Worm (Caenorhabditis elegans): ENCODE results near the gene F11C1.7.
A peak's percentile ranks its signal among the peaks of the same experiment; 100 is the strongest.

Gene F11C1.7

ce11 chrX:12977451-12977850 is 11.7 kb upstream of the F11C1.7 start, which contains the start of gene F11C1.9:
F11C1.9 (minus strand) TSS chrX:12977551.
- TF ChIP-seq klf-2 (GFP tag; conservative IDR thresholded peaks at IDR 0.05) = no peak

ce11 chrX:12978569-12978968 is 10.6 kb upstream of the F11C1.7 start:
- TF ChIP-seq ref-1 (GFP tag; conservative IDR thresholded peaks at IDR 0.05) (no peak), ztf-23 (GFP tag; IDR thresholded peaks at IDR 0.05) (no peak), cog-1 (tag; optimal IDR thresholded peaks at IDR 0.05) (no peak), ztf-29 (GFP tag; IDR thresholded peaks at IDR 0.05) (no peak), med-1 (GFP tag; optimal IDR thresholded peaks at IDR 0.05; ENCODE audit: insufficient read depth) (no peak), klf-2 (GFP tag; conservative IDR thresholded peaks at IDR 0.05) (no peak), T22C8.4 (GFP tag; IDR thresholded peaks at IDR 0.05) (no peak), flt-1 (GFP tag; IDR thresholded peaks at IDR 0.05) (no peak), tab-1 (GFP tag; IDR thresholded peaks at IDR 0.05) (no peak)

ce11 chrX:12979747-12980146 is 9.4 kb upstream of the F11C1.7 start:
- TF ChIP-seq T22C8.4 (GFP tag; IDR thresholded peaks at IDR 0.05) (no peak), klf-2 (GFP tag; conservative IDR thresholded peaks at IDR 0.05) (no peak), ztf-23 (GFP tag; IDR thresholded peaks at IDR 0.05) (no peak), med-1 (GFP tag; optimal IDR thresholded peaks at IDR 0.05; ENCODE audit: insufficient read depth) (no peak), ref-1 (GFP tag; conservative IDR thresholded peaks at IDR 0.05) (no peak), cog-1 (tag; optimal IDR thresholded peaks at IDR 0.05) (no peak)

ce11 chrX:12981393-12981792 is 7.8 kb upstream of the F11C1.7 start, which contains the start of gene scav-4:
scav-4 (plus strand) TSS chrX:12981775.
- TF ChIP-seq T22C8.4 (GFP tag; IDR thresholded peaks at IDR 0.05) (no peak), ztf-29 (GFP tag; IDR thresholded peaks at IDR 0.05) (no peak), klf-2 (GFP tag; conservative IDR thresholded peaks at IDR 0.05) (no peak), ztf-23 (GFP tag; IDR thresholded peaks at IDR 0.05) (no peak), ref-1 (GFP tag; conservative IDR thresholded peaks at IDR 0.05) (no peak)

- TF ChIP-seq ref-1 (GFP tag; conservative IDR thresholded peaks at IDR 0.05) (no peak), T22C8.4 (GFP tag; IDR thresholded peaks at IDR 0.05) (no peak), ztf-23 (GFP tag; IDR thresholded peaks at IDR 0.05) (no peak)
Measured at ce11 chrX:12982725-12983124, 6.4 kb upstream of the F11C1.7 start.

- TF ChIP-seq T22C8.4 (GFP tag; IDR thresholded peaks at IDR 0.05) (no peak), ztf-23 (GFP tag; IDR thresholded peaks at IDR 0.05) (no peak), flt-1 (GFP tag; IDR thresholded peaks at IDR 0.05) (no peak), ref-1 (GFP tag; conservative IDR thresholded peaks at IDR 0.05) (no peak), cog-1 (tag; optimal IDR thresholded peaks at IDR 0.05) (no peak)
Measured at ce11 chrX:12987119-12987518, 2.0 kb upstream of the F11C1.7 start, which contains the start of gene mff-1. mff-1 (minus strand) TSS chrX:12987219.

- TF ChIP-seq T22C8.4 (GFP tag; IDR thresholded peaks at IDR 0.05) (peak; percentile 59; the same call in 1 of the 2 replicates), med-1 (GFP tag; optimal IDR thresholded peaks at IDR 0.05; ENCODE audit: insufficient read depth) (no peak)
Measured at ce11 chrX:12990529-12991520, 1.7 kb downstream of the F11C1.7 start, which contains the start of the genes F11C1.1 and vwa-8. F11C1.1 (minus strand) TSS chrX:12990579. vwa-8 (plus strand) TSS chrX:12991470.

ce11 chrX:12996161-12996560 is 7.0 kb downstream of the F11C1.7 start:
- TF ChIP-seq cog-1 (tag; optimal IDR thresholded peaks at IDR 0.05) = no peak
- TF ChIP-seq ref-1 (GFP tag; conservative IDR thresholded peaks at IDR 0.05) = no peak
- TF ChIP-seq tab-1 (GFP tag; IDR thresholded peaks at IDR 0.05) = no peak
- no peak for TF ChIP-seq flt-1 (GFP tag; IDR thresholded peaks at IDR 0.05)
- TF ChIP-seq ztf-23 (GFP tag; IDR thresholded peaks at IDR 0.05) = no peak
- TF ChIP-seq T22C8.4 (GFP tag; IDR thresholded peaks at IDR 0.05) = no peak
- no peak for TF ChIP-seq klf-2 (GFP tag; conservative IDR thresholded peaks at IDR 0.05)
- no peak for TF ChIP-seq ztf-29 (GFP tag; IDR thresholded peaks at IDR 0.05)
- TF ChIP-seq med-1 (GFP tag; optimal IDR thresholded peaks at IDR 0.05; ENCODE audit: insufficient read depth) = no peak

ce11 chrX:12999567-12999966 is 10.4 kb downstream of the F11C1.7 start:
- TF ChIP-seq tab-1 (GFP tag; IDR thresholded peaks at IDR 0.05) (no peak), ref-1 (GFP tag; conservative IDR thresholded peaks at IDR 0.05) (no peak), ztf-23 (GFP tag; IDR thresholded peaks at IDR 0.05) (no peak), klf-2 (GFP tag; conservative IDR thresholded peaks at IDR 0.05) (no peak), med-1 (GFP tag; optimal IDR thresholded peaks at IDR 0.05; ENCODE audit: insufficient read depth) (no peak), cog-1 (tag; optimal IDR thresholded peaks at IDR 0.05) (no peak), T22C8.4 (GFP tag; IDR thresholded peaks at IDR 0.05) (no peak), ztf-29 (GFP tag; IDR thresholded peaks at IDR 0.05) (no peak), flt-1 (GFP tag; IDR thresholded peaks at IDR 0.05) (no peak)

- TF ChIP-seq cog-1 (tag; optimal IDR thresholded peaks at IDR 0.05) (no peak), ztf-23 (GFP tag; IDR thresholded peaks at IDR 0.05) (no peak), ztf-29 (GFP tag; IDR thresholded peaks at IDR 0.05) (no peak), med-1 (GFP tag; optimal IDR thresholded peaks at IDR 0.05; ENCODE audit: insufficient read depth) (no peak), tab-1 (GFP tag; IDR thresholded peaks at IDR 0.05) (no peak), T22C8.4 (GFP tag; IDR thresholded peaks at IDR 0.05) (no peak), ref-1 (GFP tag; conservative IDR thresholded peaks at IDR 0.05) (no peak), klf-2 (GFP tag; conservative IDR thresholded peaks at IDR 0.05) (no peak), flt-1 (GFP tag; IDR thresholded peaks at IDR 0.05) (no peak)
Measured at ce11 chrX:13000837-13001236, 11.7 kb downstream of the F11C1.7 start.
